Worm (Caenorhabditis elegans) whole organism, L3 larva: ENCODE results near the gene nhr-56.

ENCODE experiments used
- ZK546.5 ChIP-seq: sonication (generic microtip); optimal IDR thresholded peaks from 2 replicates; lab custom pipeline; 2017; ENCODE audit warnings: missing biosample characterization, missing genetic modification characterization
- jun-1 ChIP-seq: fragments of 150-350 bp; optimal IDR thresholded peaks from 2 replicates; lab custom pipeline; 2014; ENCODE audit warnings: missing biosample characterization, missing genetic modification reagents, missing genetic modification characterization
- mdl-1 ChIP-seq: fragments of 150-350 bp; optimal IDR thresholded peaks from 2 replicates; lab custom pipeline; 2014; ENCODE audit warnings: missing biosample characterization, missing genetic modification characterization
- nhr-67 ChIP-seq: fragments of 150-350 bp; optimal IDR thresholded peaks from 2 replicates; lab custom pipeline; 2014; ENCODE audit warnings: missing biosample characterization, missing genetic modification characterization
- sea-2 ChIP-seq: fragments of 150-350 bp; sonication (generic microtip); optimal IDR thresholded peaks from 4 replicates; lab custom pipeline; 2014; ENCODE audit warnings: missing biosample characterization, missing genetic modification reagents, missing genetic modification characterization
- ztf-11 ChIP-seq: fragments of 150-350 bp; optimal IDR thresholded peaks from 2 replicates; lab custom pipeline; 2014; ENCODE audit warnings: missing biosample characterization, missing genetic modification characterization

- TF ChIP-seq ztf-11 (no peak), sea-2 (GFP tag; lab: Kevin White, UChicago) (no peak), ZK546.5 (no peak), jun-1 (tag; lab: Kevin White, UChicago) (no peak), nhr-67 (tag; lab: Kevin White, UChicago) (no peak), mdl-1 (no peak)
Observed at ce11 chrV:2266958-2267357, 48.2 kb downstream of the nhr-56 start, which contains the start of gene nhr-275.
